Fruit fly (Drosophila melanogaster) whole organism, wandering third instar larva: ENCODE measurements around the gene Wnt5.
A peak's percentile ranks its signal among the peaks of the same experiment; 100 is the strongest.

ENCODE experiments used
- Abd-B ChIP-seq: fragments of >200 bp; optimal IDR thresholded peaks from 2 replicates; lab custom pipeline; 2017; ENCODE audit warnings: missing biosample characterization, missing genetic modification characterization
- CG32264 ChIP-seq: fragments of 200-800 bp; sonication (Bioruptor generic); optimal IDR thresholded peaks from 2 replicates; lab custom pipeline; 2016; ENCODE audit warnings: missing biosample characterization, missing genetic modification characterization
- CG9705 ChIP-seq: fragments of 200-800 bp; sonication (Bioruptor generic); optimal IDR thresholded peaks from 2 replicates; lab custom pipeline; 2018; ENCODE audit warnings: missing biosample characterization, mild to moderate bottlenecking, missing genetic modification characterization
- CrebA ChIP-seq: fragments of 200-800 bp; sonication (Bioruptor generic); optimal IDR thresholded peaks from 2 replicates; lab custom pipeline; 2016; ENCODE audit warnings: missing biosample characterization, mild to moderate bottlenecking, missing genetic modification characterization, borderline replicate concordance
- Dfd ChIP-seq: fragments of >200 bp; optimal IDR thresholded peaks from 2 replicates; lab custom pipeline; 2017; ENCODE audit warnings: missing biosample characterization, missing genetic modification characterization
- Dif ChIP-seq: fragments of 200-275, 200-300 bp; sonication (Bioruptor generic); optimal IDR thresholded peaks from 2 replicates; lab custom pipeline; 2018; ENCODE audit warnings: missing biosample characterization, missing genetic modification characterization; ENCODE audit not compliant: partially characterized antibody
- GATAd ChIP-seq: sonication (Bioruptor generic); optimal IDR thresholded peaks from 2 replicates; lab custom pipeline; 2016; ENCODE audit warnings: missing biosample characterization, missing genetic modification characterization
- HLH106 ChIP-seq: fragments of 200-800 bp; optimal IDR thresholded peaks from 3 replicates; lab custom pipeline; 2019; ENCODE audit warnings: missing biosample characterization, mild to moderate bottlenecking, missing genetic modification characterization, moderate library complexity
- Hnf4 ChIP-seq: fragments of 200-800 bp; sonication (Bioruptor generic); optimal IDR thresholded peaks from 2 replicates; lab custom pipeline; 2016; ENCODE audit warnings: missing biosample characterization, mild to moderate bottlenecking, missing genetic modification characterization
- Hr78 ChIP-seq: fragments of >200 bp; optimal IDR thresholded peaks from 2 replicates; lab custom pipeline; 2017; ENCODE audit warnings: missing biosample characterization, missing genetic modification characterization
- Jra ChIP-seq: sonication (Bioruptor generic); optimal IDR thresholded peaks from 2 replicates; lab custom pipeline; 2016; ENCODE audit warnings: missing biosample characterization, missing genetic modification characterization
- Mio ChIP-seq: sonication (Bioruptor generic); optimal IDR thresholded peaks from 2 replicates; lab custom pipeline; 2016; ENCODE audit warnings: missing biosample characterization, missing genetic modification characterization
- Myc ChIP-seq: fragments of >200 bp; optimal IDR thresholded peaks from 2 replicates; lab custom pipeline; 2017
- N ChIP-seq: fragments of >200 bp; optimal IDR thresholded peaks from 2 replicates; lab custom pipeline; 2018; ENCODE audit warnings: missing biosample characterization, missing external identifiers, missing genetic modification characterization
- OdsH ChIP-seq: fragments of 200-800 bp; sonication (Bioruptor generic); optimal IDR thresholded peaks from 2 replicates; lab custom pipeline; 2016; ENCODE audit warnings: missing biosample characterization, mild to moderate bottlenecking, missing genetic modification characterization
- Sp1 ChIP-seq: fragments of 200-800 bp; sonication (Bioruptor generic); optimal IDR thresholded peaks from 3 replicates; lab custom pipeline; 2019; ENCODE audit warnings: missing biosample characterization, mild to moderate bottlenecking, missing genetic modification characterization, moderate library complexity
- br ChIP-seq: fragments of 200-800 bp; sonication (Bioruptor generic); optimal IDR thresholded peaks from 2 replicates; lab custom pipeline; 2016; ENCODE audit warnings: missing biosample characterization, missing genetic modification characterization
- brk ChIP-seq: fragments of 200-800 bp; sonication (Bioruptor generic); optimal IDR thresholded peaks from 2 replicates; lab custom pipeline; 2016; ENCODE audit warnings: missing biosample characterization, mild to moderate bottlenecking, missing genetic modification characterization
- dl ChIP-seq, 2 experiments: fragments of 175-275, 200-275 bp in 1 of 2; fragments of 200-275 bp in 1 of 2; sonication (Bioruptor generic); optimal IDR thresholded peaks; lab custom pipeline; 2018; ENCODE audit warnings: mild to moderate bottlenecking in 2 of 2, missing biosample characterization in 2 of 2, missing genetic modification characterization in 2 of 2, moderate library complexity in 2 of 2; ENCODE audit not compliant: partially characterized antibody in 2 of 2, insufficient read depth in 1 of 2
- dmrt93B ChIP-seq: fragments of 200-800 bp; sonication (Bioruptor generic); optimal IDR thresholded peaks from 2 replicates; lab custom pipeline; 2018; ENCODE audit warnings: missing biosample characterization, mild to moderate bottlenecking, missing genetic modification characterization
- dsf ChIP-seq: sonication (Bioruptor generic); optimal IDR thresholded peaks from 2 replicates; lab custom pipeline; 2016; ENCODE audit warnings: missing biosample characterization, missing genetic modification characterization, borderline replicate concordance
- ey ChIP-seq: fragments of 200-800 bp; sonication (Bioruptor generic); optimal IDR thresholded peaks from 2 replicates; lab custom pipeline; 2016; ENCODE audit warnings: missing biosample characterization, missing genetic modification characterization
- foxo ChIP-seq, 2 experiments: fragments of 200-800 bp; sonication (Bioruptor generic); optimal IDR thresholded peaks; 2 replicates in 1 of 2; 3 replicates in 1 of 2; lab custom pipeline; 2016 to 2017; ENCODE audit warnings: missing biosample characterization in 2 of 2, missing genetic modification characterization in 2 of 2
- fru ChIP-seq: fragments of 200-800 bp; sonication (Bioruptor generic); optimal IDR thresholded peaks from 3 replicates; lab custom pipeline; 2016; ENCODE audit warnings: missing biosample characterization, mild to moderate bottlenecking, missing genetic modification characterization
- h ChIP-seq: fragments of 200-800 bp; sonication (Bioruptor generic); optimal IDR thresholded peaks from 3 replicates; lab custom pipeline; 2016; ENCODE audit warnings: missing biosample characterization, mild to moderate bottlenecking, missing genetic modification characterization
- jim ChIP-seq: fragments of 175-275, 200-325 bp; sonication (Bioruptor generic); optimal IDR thresholded peaks from 2 replicates; lab custom pipeline; 2016; ENCODE audit warnings: missing biosample characterization, mild to moderate bottlenecking, missing genetic modification characterization
- lola ChIP-seq: fragments of >200 bp; optimal IDR thresholded peaks from 2 replicates; lab custom pipeline; 2017; ENCODE audit warnings: missing biosample characterization, missing genetic modification characterization
- psq ChIP-seq: fragments of 200-800 bp; sonication (Bioruptor generic); optimal IDR thresholded peaks from 3 replicates; lab custom pipeline; 2017; ENCODE audit warnings: missing biosample characterization, mild to moderate bottlenecking, missing genetic modification characterization, moderate library complexity
- rgr ChIP-seq: fragments of 200-800 bp; sonication (Bioruptor generic); optimal IDR thresholded peaks from 3 replicates; lab custom pipeline; 2016; ENCODE audit warnings: missing biosample characterization, mild to moderate bottlenecking, missing genetic modification characterization
- sage ChIP-seq: fragments of 200-800 bp; sonication (Bioruptor generic); optimal IDR thresholded peaks from 2 replicates; lab custom pipeline; 2016; ENCODE audit warnings: missing biosample characterization, mild to moderate bottlenecking, missing genetic modification characterization
- sv ChIP-seq: fragments of 200-800 bp; sonication (Bioruptor generic); optimal IDR thresholded peaks from 3 replicates; lab custom pipeline; 2016; ENCODE audit warnings: missing biosample characterization, missing genetic modification characterization
- usp ChIP-seq: fragments of >200 bp; optimal IDR thresholded peaks from 2 replicates; lab custom pipeline; 2017; ENCODE audit warnings: missing biosample characterization, missing genetic modification characterization
- woc ChIP-seq: sonication (Bioruptor generic); optimal IDR thresholded peaks from 2 replicates; lab custom pipeline; 2016; ENCODE audit warnings: missing biosample characterization, mild to moderate bottlenecking, missing genetic modification characterization

Gene Wnt5

DNA sequence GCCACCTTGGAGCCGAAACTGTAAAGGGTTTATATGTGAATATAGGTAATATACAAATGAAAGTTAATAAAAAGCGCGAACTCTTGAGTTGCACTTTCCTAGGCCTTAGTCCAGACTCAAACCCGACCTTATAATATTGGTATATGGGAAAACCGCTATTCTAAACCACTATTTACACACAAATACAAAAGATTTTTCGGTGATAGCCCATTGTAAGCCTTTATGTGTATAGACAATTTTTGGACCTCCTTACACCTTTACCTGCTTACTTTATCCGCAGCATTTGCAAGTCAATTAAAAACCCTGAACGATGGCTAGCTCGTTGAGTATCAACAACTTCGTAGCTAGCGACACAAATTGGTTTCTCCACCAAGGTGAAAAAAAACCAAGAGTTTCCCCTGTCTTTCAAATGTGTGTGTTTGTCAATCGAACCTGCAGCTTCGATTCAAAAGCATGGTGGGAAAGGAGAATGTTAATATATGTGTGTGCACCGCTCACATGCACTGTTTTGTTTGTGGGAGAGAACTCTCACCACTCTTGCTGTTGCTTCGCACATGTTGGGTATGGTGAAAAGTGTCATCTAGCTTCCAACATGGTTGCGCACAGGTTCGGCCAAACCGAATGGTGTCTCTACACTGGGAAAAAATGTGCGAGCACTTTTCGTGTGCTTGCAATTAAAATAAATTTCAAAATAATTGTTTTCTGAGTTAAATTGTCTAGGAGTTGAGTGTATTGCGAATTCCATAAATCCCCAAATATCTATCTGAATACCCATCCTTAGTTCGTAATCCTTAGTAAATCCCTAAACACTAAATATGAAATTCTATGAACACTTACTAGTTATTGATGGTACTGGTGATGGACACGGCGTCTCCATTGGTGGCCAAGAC is 1.7 kb upstream of the Wnt5 start:
- TF ChIP-seq dl (GFP tag; optimal IDR thresholded peaks at IDR 0.05; lab: Kevin White, UChicago; ENCODE audit: insufficient read depth in 1 of 2, partially characterized antibody in 2 of 2), result no peak
- TF ChIP-seq ey (GFP tag; lab: Kevin White, UChicago), result peak; percentile 48
- peak; percentile 3 for TF ChIP-seq Jra
- no peak for TF ChIP-seq Dfd (GFP tag; lab: Kevin White, UChicago)
- no peak for TF ChIP-seq Dif (GFP tag; lab: Kevin White, UChicago)
- TF ChIP-seq CG9705 (GFP tag; lab: Kevin White, UChicago), result no peak
- no peak for TF ChIP-seq CrebA (GFP tag; lab: Kevin White, UChicago)
- TF ChIP-seq Myc, result peak; percentile 45
- peak; percentile 17 for TF ChIP-seq psq (GFP tag; lab: Kevin White, UChicago)
- TF ChIP-seq dsf (GFP tag; lab: Kevin White, UChicago), result no peak
- no peak for TF ChIP-seq woc (GFP tag; lab: Kevin White, UChicago)
- peak; percentile 26 for TF ChIP-seq Sp1 (GFP tag; lab: Kevin White, UChicago)
- TF ChIP-seq fru, result peak; percentile 74
- no peak for TF ChIP-seq Mio
- TF ChIP-seq lola, result no peak
- TF ChIP-seq HLH106 (tag; lab: Kevin White, UChicago), result peak; percentile 17
- no peak for TF ChIP-seq usp (GFP tag; lab: Kevin White, UChicago)
- no peak for TF ChIP-seq brk (GFP tag; lab: Kevin White, UChicago)
- TF ChIP-seq sage (GFP tag; lab: Kevin White, UChicago), result peak; percentile 11
- peak in 1 of 2 experiments; percentile 80 for TF ChIP-seq foxo (GFP tag; optimal IDR thresholded peaks at IDR 0.05; lab: Kevin White, UChicago)
- TF ChIP-seq jim (GFP tag; lab: Kevin White, UChicago), result no peak
- no peak for TF ChIP-seq dmrt93B (GFP tag; lab: Kevin White, UChicago)
- TF ChIP-seq OdsH (GFP tag; lab: Kevin White, UChicago), result peak; percentile 46
- peak; percentile 64 for TF ChIP-seq h (GFP tag; lab: Kevin White, UChicago)
- no peak for TF ChIP-seq Abd-B (GFP tag; lab: Kevin White, UChicago)
- no peak for TF ChIP-seq Hr78 (GFP tag; lab: Kevin White, UChicago)
- TF ChIP-seq GATAd, result no peak
- TF ChIP-seq N, result no peak
- TF ChIP-seq Hnf4 (GFP tag; lab: Kevin White, UChicago), result peak; percentile 56
- TF ChIP-seq sv (GFP tag; lab: Kevin White, UChicago), result peak; percentile 52
- TF ChIP-seq rgr (GFP tag; lab: Kevin White, UChicago), result peak; percentile 64
- TF ChIP-seq br (GFP tag; lab: Kevin White, UChicago), result peak; percentile 56
- no peak for TF ChIP-seq CG32264 (GFP tag; lab: Kevin White, UChicago)
- TF ChIP-seq, all 38 proteins: peak for 15

DNA sequence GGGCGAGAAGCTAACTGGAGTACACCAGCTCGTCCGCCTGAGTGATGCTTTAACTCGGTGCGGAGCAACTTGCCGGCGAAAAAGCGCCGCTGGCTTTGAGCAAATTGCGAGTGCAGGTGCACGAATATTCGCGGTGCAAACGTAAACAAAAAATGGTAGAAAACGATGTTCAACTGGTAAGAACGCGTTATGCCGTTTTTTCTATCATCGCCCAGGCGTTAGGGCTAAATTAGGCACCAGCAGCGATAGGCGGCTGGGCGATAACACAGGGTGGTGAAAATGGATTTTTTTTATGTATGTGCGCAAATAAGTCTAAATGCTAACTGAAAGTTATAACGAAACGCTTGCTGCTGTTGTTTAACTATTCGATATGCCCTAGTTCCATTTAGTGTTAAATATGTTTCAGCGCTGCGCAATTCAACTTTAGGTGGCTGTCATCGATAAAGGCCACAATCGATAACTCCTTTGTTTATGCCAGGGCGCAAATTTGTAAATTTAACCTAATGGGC is 5.5 kb downstream of the Wnt5 start, which contains the start of the genes Pgant7 and Xrcc2:
Gene Pgant7 (minus strand): TSS at position 308 of the 509 bp plus-strand sequence.
Gene Xrcc2 (plus strand): TSS at position 449 of the 509 bp plus-strand sequence.
- no peak for TF ChIP-seq ey (GFP tag; lab: Kevin White, UChicago)
- peak; percentile 28 for TF ChIP-seq Myc
- no peak for TF ChIP-seq Hnf4 (GFP tag; lab: Kevin White, UChicago)
- TF ChIP-seq Jra, result no peak
- TF ChIP-seq Dfd (GFP tag; lab: Kevin White, UChicago), result no peak
- no peak for TF ChIP-seq Mio
- TF ChIP-seq Sp1 (GFP tag; lab: Kevin White, UChicago), result peak; percentile 1
- TF ChIP-seq Abd-B (GFP tag; lab: Kevin White, UChicago), result no peak
- TF ChIP-seq fru, result no peak
- no peak for TF ChIP-seq GATAd
- no peak for TF ChIP-seq OdsH (GFP tag; lab: Kevin White, UChicago)

DNA sequence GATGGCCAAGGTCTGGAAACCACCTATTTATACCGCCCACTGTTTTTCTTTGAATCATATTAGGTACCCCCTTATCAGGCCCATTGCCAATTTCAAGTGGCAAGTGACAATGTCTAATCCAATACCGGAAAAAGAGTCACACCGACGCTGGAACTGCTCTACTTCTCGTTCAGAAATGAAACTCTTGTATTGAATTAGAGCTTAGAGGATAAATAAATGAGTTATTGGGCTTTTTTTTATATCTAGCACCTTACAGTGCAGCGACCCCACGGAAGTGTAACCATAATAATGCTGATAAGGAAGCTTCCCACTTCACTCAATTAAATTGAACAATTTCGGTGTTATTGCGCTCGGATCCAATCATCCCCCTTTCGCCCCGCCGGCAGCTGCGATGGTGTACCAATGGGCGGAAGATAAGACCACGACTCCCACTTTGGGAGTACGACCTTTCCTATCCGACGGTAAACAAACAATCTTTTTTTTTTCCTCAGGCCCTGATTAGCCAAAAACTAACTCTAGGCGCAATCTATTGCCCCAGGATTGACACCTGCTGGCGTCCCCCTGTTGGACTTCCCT is 11.0 kb downstream of the Wnt5 start, which contains the start of gene CG15043:
Gene CG15043 (minus strand): TSS at position 4 of the 576 bp plus-strand sequence.
- TF ChIP-seq foxo (GFP tag; optimal IDR thresholded peaks at IDR 0.05; lab: Kevin White, UChicago) (peak in 1 of 2 experiments; percentile 76), sv (GFP tag; lab: Kevin White, UChicago) (no peak), usp (GFP tag; lab: Kevin White, UChicago) (no peak), rgr (GFP tag; lab: Kevin White, UChicago) (peak; percentile 56), HLH106 (tag; lab: Kevin White, UChicago) (peak; percentile 44), Mio (no peak), Sp1 (GFP tag; lab: Kevin White, UChicago) (peak; percentile 12), h (GFP tag; lab: Kevin White, UChicago) (peak; percentile 76), ey (GFP tag; lab: Kevin White, UChicago) (peak; percentile 57), fru (peak; percentile 69)
